Worm (Caenorhabditis elegans): ENCODE measurements around the gene cpl-1.

DNA sequence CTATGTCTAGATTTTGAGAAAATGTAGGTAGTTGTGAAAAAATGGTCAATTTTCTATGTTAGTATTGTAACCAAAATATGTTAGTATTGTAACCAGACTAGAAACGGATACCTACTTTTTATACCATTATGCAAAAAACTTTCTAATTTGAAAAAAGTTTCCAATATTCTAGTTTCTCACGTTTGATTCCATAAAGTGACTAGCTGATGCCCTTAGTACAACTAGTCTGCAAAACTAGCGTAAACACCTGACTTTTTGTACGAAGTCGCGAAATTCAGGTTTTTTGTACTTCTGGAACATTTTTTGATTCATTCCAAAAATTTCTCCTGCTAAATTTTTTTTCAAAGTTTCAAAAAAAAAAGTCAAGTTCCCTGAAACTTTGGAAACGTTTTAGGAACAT is 27.1 kb downstream of the cpl-1 start:
- TF ChIP-seq lin-35 (GFP tag; optimal IDR thresholded peaks at IDR 0.05), result no peak
- TF ChIP-seq bed-2 (GFP tag; IDR thresholded peaks at IDR 0.05), result no peak
- no peak for TF ChIP-seq cebp-2 (GFP tag; IDR thresholded peaks at IDR 0.05)

Measured in whole organism, young adult.